Worm (Caenorhabditis elegans): ENCODE results near the gene droe-4.

droe-4 gene

ce11 chrV:14004342-14004741 is 11.9 kb downstream of the droe-4 start:
- TF ChIP-seq T26A8.4 (GFP tag; IDR thresholded peaks at IDR 0.05) (no peak), hlh-11 (tag; optimal IDR thresholded peaks at IDR 0.05) (no peak), rbr-2 (tag; optimal IDR thresholded peaks at IDR 0.05) (no peak), lsy-2 (tag; optimal IDR thresholded peaks at IDR 0.05) (peak in 1 of 2 experiments; percentile 37), mdt-29 (GFP tag; IDR thresholded peaks at IDR 0.05) (no peak), nhr-76 (tag; optimal IDR thresholded peaks at IDR 0.05) (no peak), Y105C5A.15 (GFP tag; IDR thresholded peaks at IDR 0.05) (no peak), ZK337.2 (GFP tag; IDR thresholded peaks at IDR 0.05) (no peak), ZK546.5 (tag; optimal IDR thresholded peaks at IDR 0.05) (no peak), fkh-10 (GFP tag; optimal IDR thresholded peaks at IDR 0.05) (peak; percentile 28), F44E2.7 (GFP tag; IDR thresholded peaks at IDR 0.05) (no peak), ztf-7 (tag; optimal IDR thresholded peaks at IDR 0.05) (no peak), nhr-11 (tag; optimal IDR thresholded peaks at IDR 0.05) (no peak), aly-2 (tag; optimal IDR thresholded peaks at IDR 0.05) (no peak), nhr-6 (tag; optimal IDR thresholded peaks at IDR 0.05) (no peak), tra-1 (GFP tag; IDR thresholded peaks at IDR 0.05) (no peak), egl-27 (tag; optimal IDR thresholded peaks at IDR 0.05) (no peak), hlh-30 (tag; optimal IDR thresholded peaks at IDR 0.05; ENCODE audit: insufficient read depth) (peak; percentile 64), zag-1 (tag; optimal IDR thresholded peaks at IDR 0.05) (no peak), lin-13 (GFP tag; optimal IDR thresholded peaks at IDR 0.05) (no peak)

- no peak for TF ChIP-seq attf-4 (tag; optimal IDR thresholded peaks at IDR 0.05)
- peak; percentile 88 for TF ChIP-seq aha-1 (tag)
- no peak for TF ChIP-seq egl-27 (tag; optimal IDR thresholded peaks at IDR 0.05)
- TF ChIP-seq daf-19 (GFP tag; conservative IDR thresholded peaks at IDR 0.05), result no peak
Observed at ce11 chrV:14005812-14006211, 13.4 kb downstream of the droe-4 start, which contains the start of gene ric-7. Gene ric-7, minus strand, starts transcription at chrV:14005912.

ce11 chrV:14006819-14007218 is 14.4 kb downstream of the droe-4 start:
- no peak for TF ChIP-seq ztf-7 (tag; optimal IDR thresholded peaks at IDR 0.05)
- TF ChIP-seq php-3 (GFP tag; IDR thresholded peaks at IDR 0.05), result no peak
- no peak for TF ChIP-seq Y5F2A.4 (GFP tag; optimal IDR thresholded peaks at IDR 0.05)
- no peak for TF ChIP-seq gei-8 (GFP tag; optimal IDR thresholded peaks at IDR 0.05)
- TF ChIP-seq ctbp-1 (GFP tag; IDR thresholded peaks at IDR 0.05), result 0 out of 2 replicates have a peak, but pooled peaks have one; percentile 40
- no peak for TF ChIP-seq dmd-6 (GFP tag; IDR thresholded peaks at IDR 0.05)
- no peak for TF ChIP-seq vab-7 (GFP tag; IDR thresholded peaks at IDR 0.05)
- no peak for TF ChIP-seq aha-1 (tag)
- TF ChIP-seq T26A8.4 (GFP tag; IDR thresholded peaks at IDR 0.05), result no peak
- peak in 1 of 2 experiments; percentile 47 for TF ChIP-seq lsy-2 (tag; optimal IDR thresholded peaks at IDR 0.05)
- TF ChIP-seq ceh-20 (GFP tag; IDR thresholded peaks at IDR 0.05), result no peak
- no peak for TF ChIP-seq nhr-11 (tag; optimal IDR thresholded peaks at IDR 0.05)
- no peak for TF ChIP-seq R02D3.7 (tag; optimal IDR thresholded peaks at IDR 0.05)
- no peak for TF ChIP-seq zfp-3 (GFP tag; conservative IDR thresholded peaks at IDR 0.05)
- no peak for TF ChIP-seq dpl-1 (GFP tag; optimal IDR thresholded peaks at IDR 0.05)
- no peak for TF ChIP-seq hlh-30 (tag; optimal IDR thresholded peaks at IDR 0.05; ENCODE audit: insufficient read depth)
- no peak for TF ChIP-seq ceh-28 (tag; optimal IDR thresholded peaks at IDR 0.05)
- no peak for TF ChIP-seq tag-97 (GFP tag; IDR thresholded peaks at IDR 0.05)
- TF ChIP-seq mep-1 (tag; optimal IDR thresholded peaks at IDR 0.05), result peak; percentile 16
- no peak for TF ChIP-seq Y75B8A.6 (GFP tag; IDR thresholded peaks at IDR 0.05)
- no peak for TF ChIP-seq Y48G9A.11 (GFP tag; IDR thresholded peaks at IDR 0.05)
- no peak for TF ChIP-seq dve-1 (tag; optimal IDR thresholded peaks at IDR 0.05; ENCODE audit: insufficient read depth)
- TF ChIP-seq daf-19 (GFP tag; conservative IDR thresholded peaks at IDR 0.05), result peak; percentile 71; the same call in 1 of the 2 replicates
- no peak for TF ChIP-seq mdt-29 (GFP tag; IDR thresholded peaks at IDR 0.05)
- no peak for TF ChIP-seq ZK337.2 (GFP tag; IDR thresholded peaks at IDR 0.05)
- TF ChIP-seq rbr-2 (tag; optimal IDR thresholded peaks at IDR 0.05), result peak; percentile 51
- no peak for TF ChIP-seq ceh-32 (tag; optimal IDR thresholded peaks at IDR 0.05; ENCODE audit: poor library complexity)
- no peak for TF ChIP-seq nhr-102 (tag; optimal IDR thresholded peaks at IDR 0.05)
- no peak for TF ChIP-seq lir-3 (tag; optimal IDR thresholded peaks at IDR 0.05)
- no peak for TF ChIP-seq ama-1 (optimal IDR thresholded peaks at IDR 0.05)
- TF ChIP-seq mxl-3 (GFP tag; optimal IDR thresholded peaks at IDR 0.05), result no peak
- TF ChIP-seq spr-1 (tag; optimal IDR thresholded peaks at IDR 0.05), result no peak
- TF ChIP-seq nhr-6 (tag; optimal IDR thresholded peaks at IDR 0.05), result no peak
- no peak for TF ChIP-seq madf-9 (GFP tag; conservative IDR thresholded peaks at IDR 0.05)
- TF ChIP-seq egl-43 (GFP tag; IDR thresholded peaks at IDR 0.05), result no peak
- no peak for TF ChIP-seq snpc-1.2 (GFP tag; IDR thresholded peaks at IDR 0.05)

Data from whole organism, L4 larva.